Worm (Caenorhabditis elegans) whole organism, early embryonic: ENCODE results near the gene arrd-25.

Experiments
- B0310.2 ChIP-seq: sonication (generic microtip); optimal IDR thresholded peaks from 2 replicates; lab custom pipeline; 2016; ENCODE audit warnings: mild to moderate bottlenecking, missing genetic modification characterization, missing compliant biosample characterization
- F13C5.2 ChIP-seq: sonication (generic microtip); optimal IDR thresholded peaks from 2 replicates; lab custom pipeline; 2017; ENCODE audit warnings: mild to moderate bottlenecking, missing genetic modification characterization, inconsistent platforms, missing compliant biosample characterization
- aly-1 ChIP-seq: sonication (generic microtip); optimal IDR thresholded peaks from 2 replicates; lab custom pipeline; 2016; ENCODE audit warnings: missing genetic modification characterization, missing compliant biosample characterization
- ama-1 ChIP-seq: fragments of 150-350 bp; optimal IDR thresholded peaks from 2 replicates; lab custom pipeline; 2014
- ceh-13 ChIP-seq: fragments of 200-800 bp; sonication (Bioruptor generic); optimal IDR thresholded peaks from 2 replicates; lab custom pipeline; 2018; ENCODE audit warnings: mild to moderate bottlenecking, missing genetic modification characterization, missing compliant biosample characterization
- ceh-36 ChIP-seq: sonication (generic microtip); optimal IDR thresholded peaks from 2 replicates; lab custom pipeline; 2016; ENCODE audit warnings: missing genetic modification characterization, inconsistent platforms, missing compliant biosample characterization
- ets-7 ChIP-seq: sonication (generic microtip); optimal IDR thresholded peaks from 2 replicates; lab custom pipeline; 2016; ENCODE audit warnings: missing genotype, missing genetic modification characterization, missing compliant biosample characterization
- flt-1 ChIP-seq: fragments of 200-800 bp; sonication (Bioruptor generic); IDR thresholded peaks from 2 replicates; pipeline ENCODE4 v1.3.6; 2022; ENCODE audit warnings: missing genetic modification characterization, missing compliant biosample characterization
- hmbx-1 ChIP-seq: sonication (generic microtip); optimal IDR thresholded peaks from 2 replicates; lab custom pipeline; 2016; ENCODE audit warnings: mild to moderate bottlenecking, missing genetic modification characterization, missing compliant biosample characterization
- hmg-4 ChIP-seq: fragments of 200-800 bp; sonication (Bioruptor generic); optimal IDR thresholded peaks from 2 replicates; lab custom pipeline; 2018; ENCODE audit warnings: mild to moderate bottlenecking, missing genetic modification characterization, missing compliant biosample characterization
- hnd-1 ChIP-seq: sonication (generic microtip); optimal IDR thresholded peaks from 2 replicates; lab custom pipeline; 2016; ENCODE audit warnings: missing genetic modification characterization, missing compliant biosample characterization
- pes-1 ChIP-seq: fragments of 200-800 bp; sonication (Bioruptor generic); IDR thresholded peaks from 2 replicates; pipeline ENCODE4 v1.3.6; 2022; ENCODE audit warnings: missing genetic modification reagents, missing genetic modification characterization, missing compliant biosample characterization
- scrt-1 ChIP-seq: fragments of 200-800 bp; sonication (Bioruptor generic); IDR thresholded peaks from 2 replicates; pipeline ENCODE4 v1.3.6; 2022; ENCODE audit warnings: missing genetic modification characterization, missing compliant biosample characterization
- sea-1 ChIP-seq: fragments of 200-800 bp; sonication (Bioruptor generic); conservative IDR thresholded peaks from 2 replicates; pipeline ENCODE4 v1.3.6; 2022; ENCODE audit warnings: missing genetic modification characterization, missing compliant biosample characterization
- tbx-11 ChIP-seq: fragments of 200-800 bp; sonication (Bioruptor generic); IDR thresholded peaks from 2 replicates; pipeline ENCODE4 v1.3.6; 2022; ENCODE audit warnings: missing genetic modification characterization, missing compliant biosample characterization
- tbx-37 ChIP-seq: fragments of 200-800 bp; sonication (Bioruptor generic); conservative IDR thresholded peaks from 2 replicates; pipeline ENCODE4 v1.3.6; 2022; ENCODE audit warnings: missing genetic modification reagents, missing genetic modification characterization, missing compliant biosample characterization
- tra-4 ChIP-seq: sonication (generic microtip); optimal IDR thresholded peaks from 2 replicates; lab custom pipeline; 2017; ENCODE audit warnings: missing genetic modification characterization, missing compliant biosample characterization

arrd-25 gene

ce11 chrX:14067641-14068040 is 34.0 kb downstream of the arrd-25 start, which contains the start of gene lgc-21:
lgc-21 (minus strand) TSS chrX:14067984.
- TF ChIP-seq hnd-1 (tag; lab: Kevin White, UChicago) (no peak), tbx-37 (GFP tag; lab: Robert Waterston, UW) (no peak), ceh-36 (tag; lab: Kevin White, UChicago) (no peak), sea-1 (GFP tag; lab: Robert Waterston, UW) (no peak), ceh-13 (GFP tag; lab: Kevin White, UChicago) (no peak), hmg-4 (GFP tag; lab: Kevin White, UChicago) (no peak), tbx-11 (GFP tag; lab: Robert Waterston, UW) (no peak), ama-1 (lab: Kevin White, UChicago) (no peak), tra-4 (no peak), B0310.2 (tag; lab: Kevin White, UChicago) (no peak), pes-1 (GFP tag; lab: Robert Waterston, UW) (no peak), F13C5.2 (tag; lab: Kevin White, UChicago) (no peak), ets-7 (tag; lab: Kevin White, UChicago) (no peak), flt-1 (no peak), aly-1 (tag; lab: Kevin White, UChicago) (no peak), scrt-1 (GFP tag; lab: Robert Waterston, UW) (no peak), hmbx-1 (tag; lab: Kevin White, UChicago) (no peak)

ce11 chrX:14069528-14069927 is 35.9 kb downstream of the arrd-25 start:
- TF ChIP-seq tbx-11 (GFP tag; lab: Robert Waterston, UW): no peak

- TF ChIP-seq scrt-1 (GFP tag; lab: Robert Waterston, UW) (no peak), hnd-1 (tag; lab: Kevin White, UChicago) (no peak), aly-1 (tag; lab: Kevin White, UChicago) (no peak), ets-7 (tag; lab: Kevin White, UChicago) (no peak), hmg-4 (GFP tag; lab: Kevin White, UChicago) (no peak), F13C5.2 (tag; lab: Kevin White, UChicago) (no peak), flt-1 (no peak)
These were observed 37.4 kb downstream of the arrd-25 start, which contains the start of gene C33G3.4 for ce11 chrX:14070950-14071349. C33G3.4 (plus strand) TSS chrX:14071162.

ce11 chrX:14078574-14078973 is 45.0 kb downstream of the arrd-25 start, which contains the start of gene C33G3.5:
C33G3.5 (minus strand) TSS chrX:14078674.
- TF ChIP-seq sea-1 (GFP tag; lab: Robert Waterston, UW): no peak
- TF ChIP-seq scrt-1 (GFP tag; lab: Robert Waterston, UW): no peak
- no peak for TF ChIP-seq ceh-13 (GFP tag; lab: Kevin White, UChicago)
- no peak for TF ChIP-seq ceh-36 (tag; lab: Kevin White, UChicago)
- no peak for TF ChIP-seq tbx-11 (GFP tag; lab: Robert Waterston, UW)
- TF ChIP-seq aly-1 (tag; lab: Kevin White, UChicago): no peak
- TF ChIP-seq B0310.2 (tag; lab: Kevin White, UChicago): no peak

ce11 chrX:14084230-14084629 is 50.6 kb downstream of the arrd-25 start, which contains the start of gene C33G3.6:
C33G3.6 (minus strand) TSS chrX:14084330.
- no peak for TF ChIP-seq ets-7 (tag; lab: Kevin White, UChicago)
- no peak for TF ChIP-seq tbx-37 (GFP tag; lab: Robert Waterston, UW)
- TF ChIP-seq pes-1 (GFP tag; lab: Robert Waterston, UW): no peak
- no peak for TF ChIP-seq sea-1 (GFP tag; lab: Robert Waterston, UW)
- no peak for TF ChIP-seq hmbx-1 (tag; lab: Kevin White, UChicago)
- no peak for TF ChIP-seq ama-1 (lab: Kevin White, UChicago)
- no peak for TF ChIP-seq B0310.2 (tag; lab: Kevin White, UChicago)
- TF ChIP-seq scrt-1 (GFP tag; lab: Robert Waterston, UW): no peak
- no peak for TF ChIP-seq ceh-36 (tag; lab: Kevin White, UChicago)
- TF ChIP-seq F13C5.2 (tag; lab: Kevin White, UChicago): no peak
- no peak for TF ChIP-seq hmg-4 (GFP tag; lab: Kevin White, UChicago)
- TF ChIP-seq ceh-13 (GFP tag; lab: Kevin White, UChicago): no peak
- no peak for TF ChIP-seq flt-1

- TF ChIP-seq scrt-1 (GFP tag; lab: Robert Waterston, UW) (no peak), ceh-13 (GFP tag; lab: Kevin White, UChicago) (no peak), hmbx-1 (tag; lab: Kevin White, UChicago) (no peak), ama-1 (lab: Kevin White, UChicago) (no peak), F13C5.2 (tag; lab: Kevin White, UChicago) (no peak), tra-4 (no peak), sea-1 (GFP tag; lab: Robert Waterston, UW) (no peak), hmg-4 (GFP tag; lab: Kevin White, UChicago) (no peak), ceh-36 (tag; lab: Kevin White, UChicago) (no peak), tbx-37 (GFP tag; lab: Robert Waterston, UW) (no peak), tbx-11 (GFP tag; lab: Robert Waterston, UW) (no peak), aly-1 (tag; lab: Kevin White, UChicago) (no peak), flt-1 (no peak), hnd-1 (tag; lab: Kevin White, UChicago) (no peak), B0310.2 (tag; lab: Kevin White, UChicago) (no peak), ets-7 (tag; lab: Kevin White, UChicago) (no peak), pes-1 (GFP tag; lab: Robert Waterston, UW) (no peak)
These were observed 51.6 kb downstream of the arrd-25 start, which contains the start of gene F16B12.1 for ce11 chrX:14085208-14085607. F16B12.1 (plus strand) TSS chrX:14085508.
